Worm (Caenorhabditis elegans) whole organism, late embryonic: Measurements from ENCODE around the gene C09B9.7.
A peak's percentile ranks its signal among the peaks of the same experiment; 100 is the strongest.

ENCODE experiments used
- C38D4.7 ChIP-seq: fragments of 200-800 bp; sonication (Bioruptor generic); optimal IDR thresholded peaks from 2 replicates; lab custom pipeline; 2018; ENCODE audit warnings: mild to moderate bottlenecking, missing genetic modification characterization, moderate library complexity, missing compliant biosample characterization
- K02D7.2 ChIP-seq: sonication (generic microtip); optimal IDR thresholded peaks from 2 replicates; lab custom pipeline; 2017; ENCODE audit warnings: mild to moderate bottlenecking, missing genetic modification characterization, missing compliant biosample characterization
- K09A11.1 ChIP-seq: sonication (generic microtip); optimal IDR thresholded peaks from 2 replicates; lab custom pipeline; 2017; ENCODE audit warnings: antibody characterized with exemption, mild to moderate bottlenecking, missing genetic modification characterization, missing compliant biosample characterization; ENCODE audit not compliant: insufficient read depth
- T23F11.4 ChIP-seq: fragments of 200-800 bp; sonication (Bioruptor generic); optimal IDR thresholded peaks from 2 replicates; lab custom pipeline; 2018; ENCODE audit warnings: mild to moderate bottlenecking, missing genetic modification characterization, missing compliant biosample characterization
- ceh-14 ChIP-seq: sonication (generic microtip); optimal IDR thresholded peaks from 2 replicates; lab custom pipeline; 2016; ENCODE audit warnings: missing genotype, missing genetic modification characterization, missing compliant biosample characterization
- ceh-19 ChIP-seq: fragments of 200-800 bp; sonication (Bioruptor generic); optimal IDR thresholded peaks from 2 replicates; lab custom pipeline; 2018; ENCODE audit warnings: mild to moderate bottlenecking, missing genetic modification characterization, missing compliant biosample characterization
- ceh-31 ChIP-seq: sonication (generic microtip); optimal IDR thresholded peaks from 2 replicates; lab custom pipeline; 2016; ENCODE audit warnings: missing genetic modification characterization, missing compliant biosample characterization
- ceh-34 ChIP-seq: sonication (generic microtip); optimal IDR thresholded peaks from 2 replicates; lab custom pipeline; 2016; ENCODE audit warnings: mild to moderate bottlenecking, missing genetic modification characterization, missing compliant biosample characterization
- ceh-45 ChIP-seq: fragments of 200-800 bp; sonication (Bioruptor generic); IDR thresholded peaks from 2 replicates; pipeline ENCODE4 v1.3.6; 2022; ENCODE audit warnings: missing genetic modification reagents, missing genetic modification characterization, missing compliant biosample characterization
- ceh-48 ChIP-seq: sonication (generic microtip); optimal IDR thresholded peaks from 2 replicates; lab custom pipeline; 2016; ENCODE audit warnings: missing genetic modification characterization, inconsistent platforms, missing compliant biosample characterization
- ceh-9 ChIP-seq: sonication (generic microtip); optimal IDR thresholded peaks from 2 replicates; lab custom pipeline; 2016; ENCODE audit warnings: mild to moderate bottlenecking, missing genetic modification characterization, inconsistent platforms, missing compliant biosample characterization
- dve-1 ChIP-seq: sonication (generic microtip); optimal IDR thresholded peaks from 2 replicates; lab custom pipeline; 2017; ENCODE audit warnings: antibody characterized with exemption, mild to moderate bottlenecking, missing genetic modification characterization, missing compliant biosample characterization
- elt-2 ChIP-seq: sonication (generic microtip); optimal IDR thresholded peaks from 2 replicates; lab custom pipeline; 2016; ENCODE audit warnings: missing genetic modification reagents, missing genetic modification characterization, missing compliant biosample characterization
- ets-4 ChIP-seq: sonication (generic microtip); optimal IDR thresholded peaks from 2 replicates; lab custom pipeline; 2016; ENCODE audit warnings: missing genetic modification characterization, missing compliant biosample characterization
- fkh-6 ChIP-seq: sonication (generic microtip); optimal IDR thresholded peaks from 2 replicates; lab custom pipeline; 2016; ENCODE audit warnings: missing genetic modification characterization, missing compliant biosample characterization
- gmeb-2 ChIP-seq: sonication (generic microtip); optimal IDR thresholded peaks from 2 replicates; lab custom pipeline; 2016; ENCODE audit warnings: missing genetic modification characterization, inconsistent platforms, missing compliant biosample characterization
- hlh-13 ChIP-seq: fragments of 200-800 bp; sonication (Bioruptor generic); optimal IDR thresholded peaks from 2 replicates; lab custom pipeline; 2018; ENCODE audit warnings: mild to moderate bottlenecking, missing genetic modification characterization, missing compliant biosample characterization
- hlh-8 ChIP-seq: sonication (generic microtip); optimal IDR thresholded peaks from 2 replicates; lab custom pipeline; 2016; ENCODE audit warnings: missing genotype, missing genetic modification characterization, missing compliant biosample characterization
- madf-2 ChIP-seq: sonication (generic microtip); optimal IDR thresholded peaks from 2 replicates; lab custom pipeline; 2017; ENCODE audit warnings: missing genetic modification characterization, missing compliant biosample characterization
- mec-3 ChIP-seq: sonication (generic microtip); optimal IDR thresholded peaks from 2 replicates; lab custom pipeline; 2016; ENCODE audit warnings: borderline replicate concordance, missing genetic modification characterization, missing compliant biosample characterization
- nfya-1 ChIP-seq: sonication (generic microtip); optimal IDR thresholded peaks from 2 replicates; lab custom pipeline; 2017; ENCODE audit warnings: missing genetic modification characterization, mild to moderate bottlenecking, missing compliant biosample characterization, antibody characterized with exemption, moderate library complexity
- pat-9 ChIP-seq: fragments of 200-800 bp; sonication (Bioruptor generic); optimal IDR thresholded peaks from 2 replicates; lab custom pipeline; 2018; ENCODE audit warnings: mild to moderate bottlenecking, missing genetic modification characterization, moderate library complexity, missing compliant biosample characterization
- pax-1 ChIP-seq: fragments of 150-350 bp; optimal IDR thresholded peaks from 2 replicates; lab custom pipeline; 2014; ENCODE audit warnings: missing biosample characterization, missing genetic modification characterization
- pqm-1 ChIP-seq: sonication (generic microtip); optimal IDR thresholded peaks from 2 replicates; lab custom pipeline; 2016; ENCODE audit warnings: missing genetic modification characterization, missing compliant biosample characterization
- rnt-1 ChIP-seq: sonication (generic microtip); optimal IDR thresholded peaks from 2 replicates; lab custom pipeline; 2016; ENCODE audit warnings: missing genetic modification characterization, missing compliant biosample characterization
- sox-2 ChIP-seq: fragments of 200-800 bp; sonication (Bioruptor generic); IDR thresholded peaks from 2 replicates; pipeline ENCODE4 v1.3.6; 2022; ENCODE audit warnings: missing genetic modification reagents, missing genetic modification characterization, missing compliant biosample characterization
- sox-4 ChIP-seq: sonication (generic microtip); optimal IDR thresholded peaks from 2 replicates; lab custom pipeline; 2017; ENCODE audit warnings: mild to moderate bottlenecking, missing genetic modification characterization, inconsistent platforms, missing compliant biosample characterization
- syd-9 ChIP-seq: sonication (generic microtip); optimal IDR thresholded peaks from 2 replicates; lab custom pipeline; 2016; ENCODE audit warnings: mild to moderate bottlenecking, missing genetic modification characterization, moderate library complexity, missing compliant biosample characterization
- tbx-2 ChIP-seq: sonication (generic microtip); optimal IDR thresholded peaks from 2 replicates; lab custom pipeline; 2016; ENCODE audit warnings: missing genetic modification characterization, missing compliant biosample characterization
- tbx-7 ChIP-seq: sonication (generic microtip); optimal IDR thresholded peaks from 2 replicates; lab custom pipeline; 2016; ENCODE audit warnings: missing genotype, missing genetic modification characterization, missing compliant biosample characterization
- unc-42 ChIP-seq: sonication (generic microtip); optimal IDR thresholded peaks from 2 replicates; lab custom pipeline; 2016; ENCODE audit warnings: missing genotype, missing genetic modification characterization, missing compliant biosample characterization
- unc-55 ChIP-seq: sonication (generic microtip); optimal IDR thresholded peaks from 2 replicates; lab custom pipeline; 2017; ENCODE audit warnings: missing biosample characterization, missing genetic modification reagents, missing genetic modification characterization
- ztf-16 ChIP-seq: sonication (generic microtip); optimal IDR thresholded peaks from 2 replicates; lab custom pipeline; 2017; ENCODE audit warnings: missing genetic modification characterization, missing compliant biosample characterization

C09B9.7 gene

DNA sequence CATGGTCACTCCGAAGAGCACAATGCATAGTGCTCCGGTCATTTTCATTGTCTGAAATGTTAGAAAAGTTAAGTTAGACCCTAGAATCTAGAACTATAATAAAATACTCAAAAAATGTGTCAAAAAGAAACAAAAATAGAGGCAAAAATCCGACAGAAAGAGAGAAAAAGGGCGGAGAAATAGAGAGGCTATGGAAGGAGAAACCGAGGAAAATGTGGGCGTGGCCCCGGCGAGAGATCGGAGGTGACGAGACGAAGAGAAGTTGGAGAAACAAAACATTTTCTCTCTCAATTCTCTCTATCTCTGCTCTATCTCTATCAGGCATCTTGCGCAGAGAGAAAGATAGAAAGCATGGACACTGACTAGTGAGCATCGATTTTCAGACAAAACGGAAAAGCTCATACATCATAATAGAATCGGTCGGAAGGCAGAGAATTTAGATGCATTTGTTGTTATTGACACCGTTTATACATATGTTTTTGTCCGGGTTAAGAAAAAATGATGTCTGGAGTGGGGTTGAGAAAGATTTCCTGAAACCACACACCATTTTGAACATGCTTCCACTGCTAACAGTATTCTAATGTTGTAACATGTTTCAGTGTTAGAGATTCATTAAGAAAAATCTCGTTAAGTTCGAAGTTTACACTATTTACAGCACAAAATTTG lies 42.5 kb upstream of the C09B9.7 start, which contains the start of gene C02B10.3:
Gene C02B10.3, minus strand, starts transcription at position 51 of the 666 bp plus-strand sequence.
- TF ChIP-seq ceh-9 (tag; lab: Kevin White, UChicago), result no peak
- peak; percentile 71 for TF ChIP-seq unc-42 (tag; lab: Kevin White, UChicago)
- TF ChIP-seq syd-9 (tag; lab: Kevin White, UChicago), result no peak
- no peak for TF ChIP-seq T23F11.4
- peak; percentile 17 for TF ChIP-seq nfya-1 (tag; lab: Kevin White, UChicago)
- peak; percentile 40 for TF ChIP-seq tbx-2 (tag; lab: Kevin White, UChicago)
- no peak for TF ChIP-seq madf-2 (tag; lab: Kevin White, UChicago)
- peak; percentile 52 for TF ChIP-seq ceh-31
- TF ChIP-seq hlh-8 (tag; lab: Kevin White, UChicago), result no peak
- peak; percentile 39 for TF ChIP-seq unc-55 (GFP tag; lab: Kevin White, UChicago)
- TF ChIP-seq ceh-48, result peak; percentile 31

DNA sequence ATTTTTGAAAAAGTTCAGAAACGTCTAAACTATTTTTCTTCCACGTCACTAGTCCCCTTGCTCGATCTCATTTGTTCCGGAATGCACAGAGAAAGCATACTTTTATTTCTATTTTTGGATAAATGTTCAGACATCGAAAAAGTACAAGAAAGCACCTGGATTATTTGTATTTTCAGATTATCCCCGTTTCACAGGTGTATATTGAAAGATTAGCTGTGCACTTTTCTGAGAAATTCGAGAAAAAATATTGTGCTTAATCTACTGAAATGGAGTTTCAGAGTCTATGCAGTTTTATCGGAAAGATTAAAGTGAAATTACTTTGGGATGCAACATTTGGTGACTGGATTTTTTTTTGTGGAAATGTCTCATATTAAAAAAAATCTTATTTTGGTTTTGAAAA lies 41.1 kb upstream of the C09B9.7 start:
- no peak for TF ChIP-seq pqm-1
- no peak for TF ChIP-seq ets-4 (tag; lab: Kevin White, UChicago)
- no peak for TF ChIP-seq T23F11.4

DNA sequence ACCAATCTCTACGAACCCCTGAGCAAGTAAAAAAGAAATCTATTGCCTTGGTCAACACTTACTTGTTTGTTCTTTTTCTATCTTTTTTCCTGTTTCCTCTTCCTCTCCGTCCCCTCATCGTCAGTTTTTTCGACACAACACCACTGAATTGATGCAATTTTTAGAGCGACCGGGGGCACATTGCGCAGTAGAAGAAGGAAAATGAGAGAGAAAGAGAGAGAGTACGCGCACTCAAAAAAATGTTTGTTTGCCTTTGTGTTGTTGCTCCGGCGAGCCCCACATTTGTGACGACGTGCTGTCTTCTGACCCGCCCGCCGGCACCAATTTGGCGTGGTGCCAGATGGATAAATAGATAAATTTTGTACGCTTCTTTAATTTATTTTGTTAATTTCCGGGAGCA lies 39.3 kb upstream of the C09B9.7 start:
- TF ChIP-seq pat-9 (tag; lab: Kevin White, UChicago) (no peak), C38D4.7 (GFP tag; lab: Kevin White, UChicago) (no peak), tbx-2 (tag; lab: Kevin White, UChicago) (peak; percentile 52), syd-9 (tag; lab: Kevin White, UChicago) (no peak), hlh-13 (GFP tag; lab: Kevin White, UChicago) (no peak), ceh-45 (0 out of 2 replicates have a peak, but pooled peaks have one; percentile 38), K02D7.2 (tag; lab: Kevin White, UChicago) (peak; percentile 23), T23F11.4 (no peak), dve-1 (tag; lab: Kevin White, UChicago) (no peak), unc-42 (tag; lab: Kevin White, UChicago) (peak; percentile 88)

DNA sequence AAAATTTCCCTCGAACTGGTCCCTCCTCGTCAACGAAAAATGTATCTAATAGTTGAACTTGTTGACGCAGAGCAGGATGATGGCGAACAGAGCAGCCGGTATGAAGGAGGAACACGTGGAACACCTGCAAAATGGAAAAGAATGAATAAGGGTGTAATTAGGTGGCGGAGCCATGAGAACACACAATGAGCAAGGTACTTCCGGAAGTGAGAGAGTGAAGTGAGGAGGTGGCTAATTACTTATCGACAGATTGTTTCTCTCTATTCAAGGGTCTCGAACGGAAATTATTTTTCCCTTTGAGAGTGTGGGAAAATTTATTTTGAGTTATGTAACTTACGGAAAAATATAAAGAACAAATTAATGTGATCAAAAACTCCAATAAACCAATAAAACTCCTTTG lies 32.6 kb upstream of the C09B9.7 start:
- TF ChIP-seq ceh-14 (tag; lab: Kevin White, UChicago) (no peak), dve-1 (tag; lab: Kevin White, UChicago) (no peak), syd-9 (tag; lab: Kevin White, UChicago) (no peak), hlh-8 (tag; lab: Kevin White, UChicago) (no peak), C38D4.7 (GFP tag; lab: Kevin White, UChicago) (no peak), rnt-1 (tag; lab: Kevin White, UChicago) (no peak), sox-2 (GFP tag; lab: Robert Waterston, UW) (0 out of 2 replicates have a peak, but pooled peaks have one; percentile 10)

DNA sequence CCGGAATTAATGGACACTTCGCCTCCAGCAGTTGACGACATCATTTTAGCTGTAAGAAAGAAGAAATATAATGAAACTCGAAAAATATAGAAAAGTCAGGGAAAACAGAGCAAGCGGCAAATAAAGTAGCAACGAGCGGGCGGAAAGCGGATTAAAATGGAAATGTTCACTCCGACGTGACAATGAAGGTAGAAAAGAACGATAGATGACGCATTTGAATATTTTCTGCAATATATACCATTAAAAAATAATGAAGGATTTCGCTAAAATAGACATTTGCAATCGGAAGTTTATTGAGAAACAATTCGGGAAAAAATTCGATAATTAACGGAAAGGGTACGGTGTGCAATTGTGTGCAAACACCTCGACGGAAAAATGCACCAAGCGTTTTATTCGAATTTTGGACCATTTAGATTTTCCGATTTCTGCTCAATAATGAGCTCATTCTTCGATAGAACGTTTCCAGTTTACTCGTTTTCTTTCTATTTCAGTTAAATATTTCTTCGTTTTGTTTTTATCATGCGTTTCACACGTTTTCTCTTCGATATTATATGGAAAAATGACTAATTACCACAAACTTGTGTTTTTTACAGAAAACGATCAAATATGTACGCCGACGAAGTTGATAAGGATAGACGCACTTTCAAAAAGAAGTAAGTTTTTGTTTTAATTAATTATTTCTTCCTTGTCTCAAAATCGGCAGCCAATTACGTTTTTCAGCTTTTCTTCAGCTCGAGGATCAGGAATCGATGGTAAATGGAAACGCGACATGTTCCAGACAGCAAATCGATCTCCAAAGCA lies 30.3 kb upstream of the C09B9.7 start, which contains the start of the genes snpn-1 and C02B10.4:
Gene snpn-1, minus strand, starts transcription at position 51 of the 801 bp plus-strand sequence.
Gene C02B10.4, plus strand, starts transcription at position 594 of the 801 bp plus-strand sequence.
- TF ChIP-seq tbx-2 (tag; lab: Kevin White, UChicago), result no peak
- no peak for TF ChIP-seq tbx-7 (tag; lab: Kevin White, UChicago)
- peak; percentile 38 for TF ChIP-seq nfya-1 (tag; lab: Kevin White, UChicago)
- no peak for TF ChIP-seq sox-4
- TF ChIP-seq ceh-19, result no peak
- no peak for TF ChIP-seq gmeb-2 (tag; lab: Kevin White, UChicago)
- peak; percentile 31 for TF ChIP-seq elt-2 (tag; lab: Kevin White, UChicago)
- TF ChIP-seq fkh-6 (tag; lab: Kevin White, UChicago), result no peak
- TF ChIP-seq pqm-1, result no peak
- TF ChIP-seq pax-1 (tag; lab: Kevin White, UChicago), result peak; percentile 28
- TF ChIP-seq mec-3, result no peak
- TF ChIP-seq ceh-34, result no peak
- peak; percentile 27 for TF ChIP-seq ceh-31
- TF ChIP-seq unc-42 (tag; lab: Kevin White, UChicago), result peak; percentile 78
- TF ChIP-seq ceh-48, result peak; percentile 70
- TF ChIP-seq K09A11.1, result no peak
- no peak for TF ChIP-seq ztf-16 (tag; lab: Kevin White, UChicago)
